Fruit fly (Drosophila melanogaster) S2 (cell line): ENCODE data around the gene VhaPPA1-2.

Experiments used
- CG8478 ChIP-seq: fragments of >200 bp; optimal IDR thresholded peaks from 2 replicates; lab custom pipeline; 2018
- CTCF ChIP-seq, 2 experiments: fragments of >200 bp; optimal IDR thresholded peaks; 2 replicates each; lab custom pipeline; 2018

dm6 chr3R:14894783-14894883 is 5.4 kb downstream of the VhaPPA1-2 start, which contains the start of gene CG14860:
- TF ChIP-seq CG8478 (lab: Kevin White, UChicago) (no peak), CTCF (optimal IDR thresholded peaks at IDR 0.05; lab: Kevin White, UChicago) (no peak)
